Worm (Caenorhabditis elegans) whole organism, mixed stage, embryonic: ENCODE results near the gene srd-74.

Experiments
- elt-1 ChIP-seq: sonication (generic microtip); optimal IDR thresholded peaks from 2 replicates; lab custom pipeline; 2017; ENCODE audit warnings: missing genetic modification characterization, mild to moderate bottlenecking, missing compliant biosample characterization, antibody characterized with exemption, moderate library complexity, borderline replicate concordance; ENCODE audit not compliant: insufficient read depth
- lin-13 ChIP-seq: fragments of 150-350 bp; optimal IDR thresholded peaks from 2 replicates; lab custom pipeline; 2014; ENCODE audit warnings: missing biosample characterization, missing genetic modification characterization
- nhr-237 ChIP-seq: fragments of 150-350 bp; optimal IDR thresholded peaks from 2 replicates; lab custom pipeline; 2014; ENCODE audit warnings: missing biosample characterization, missing genetic modification characterization
- zip-8 ChIP-seq: fragments of 150-350 bp; optimal IDR thresholded peaks from 2 replicates; lab custom pipeline; 2014; ENCODE audit warnings: missing biosample characterization, missing genetic modification characterization
- ztf-11 ChIP-seq: fragments of 150-350 bp; optimal IDR thresholded peaks from 2 replicates; lab custom pipeline; 2014; ENCODE audit warnings: missing biosample characterization, missing genetic modification characterization

- TF ChIP-seq ztf-11 (tag; lab: Kevin White, UChicago) (no peak), zip-8 (tag; lab: Kevin White, UChicago) (no peak), nhr-237 (tag; lab: Kevin White, UChicago) (no peak), elt-1 (tag; lab: Kevin White, UChicago) (no peak), lin-13 (tag; lab: Kevin White, UChicago) (no peak)
Measured at ce11 chrIII:11774508-11775000, 7.3 kb upstream of the srd-74 start, which contains the start of gene immp-1.
